Fruit fly (Drosophila melanogaster): ENCODE measurements around the gene Srp54.

DNA sequence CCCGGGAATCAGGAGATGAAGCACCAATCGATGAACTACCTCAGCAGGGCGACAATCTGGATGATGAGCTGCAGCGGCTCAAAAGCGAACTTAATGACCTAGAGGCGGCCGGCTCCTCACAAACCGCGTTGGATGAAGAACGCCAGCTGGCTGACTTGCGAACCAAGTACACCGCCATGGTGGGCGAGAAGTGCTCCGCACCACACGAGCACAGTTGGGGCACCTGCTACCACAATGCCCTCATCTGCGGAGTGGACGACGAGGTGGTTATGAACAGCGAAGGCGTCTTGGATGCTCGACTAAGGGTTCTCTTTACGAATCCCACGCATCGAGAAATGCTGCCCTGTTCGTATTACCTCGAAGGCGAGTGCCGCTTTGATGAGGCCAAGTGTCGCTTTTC is 42.0 kb downstream of the Srp54 start:
- TF ChIP-seq EcR (GFP tag; optimal IDR thresholded peaks at IDR 0.05) (no peak), usp (GFP tag; optimal IDR thresholded peaks at IDR 0.05) (no peak), pan (optimal IDR thresholded peaks at IDR 0.05) (no peak), CG8478 (optimal IDR thresholded peaks at IDR 0.05) (no peak)
